Fruit fly (Drosophila melanogaster): ENCODE results near the gene CG2246.

Gene CG2246

DNA sequence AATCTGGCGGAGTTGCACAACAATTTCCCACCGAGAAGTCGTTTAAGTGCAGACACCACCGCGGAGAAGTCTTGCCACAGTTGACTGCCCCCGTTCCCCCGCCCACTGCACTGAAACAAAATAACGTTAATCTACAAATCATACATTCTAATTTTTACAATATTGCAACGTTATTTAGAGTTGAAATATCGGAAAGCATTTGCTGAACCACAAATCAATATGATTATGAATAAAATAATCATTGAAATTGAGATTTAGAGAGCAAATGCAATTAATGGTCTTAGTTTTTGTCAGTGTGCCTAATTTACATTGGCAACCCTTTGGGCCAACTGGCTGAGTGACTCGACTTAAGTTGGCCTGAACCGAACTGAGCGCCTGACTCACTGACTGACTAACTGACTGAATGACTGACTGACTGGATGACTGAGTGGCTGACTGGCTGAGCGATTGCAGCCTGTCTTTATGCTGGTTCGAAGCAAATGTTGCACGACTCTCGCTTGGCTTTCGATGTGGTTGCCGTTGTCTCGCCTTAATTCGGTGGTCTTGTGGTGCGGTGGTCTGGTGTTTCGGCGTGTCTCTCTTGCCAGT is 30.6 kb downstream of the CG2246 start:
- TF ChIP-seq CG7357 (GFP tag; IDR thresholded peaks at IDR 0.05) = peak; percentile 56; the same call in 1 of the 3 replicates
- 0 out of 2 replicates have a peak, but pooled peaks have one; percentile 40 for TF ChIP-seq CG43689 (GFP tag; IDR thresholded peaks at IDR 0.05)
- TF ChIP-seq E2f2 (GFP tag; IDR thresholded peaks at IDR 0.05) = peak; percentile 47
- peak in 1 of 2 experiments; percentile 69 for TF ChIP-seq Eip74EF (GFP tag; optimal IDR thresholded peaks at IDR 0.05)
- peak; percentile 57 for TF ChIP-seq CG13775 (GFP tag; optimal IDR thresholded peaks at IDR 0.05)
- TF ChIP-seq wek (GFP tag; optimal IDR thresholded peaks at IDR 0.05) = peak; percentile 54
- peak; percentile 12 for TF ChIP-seq pho (GFP tag; optimal IDR thresholded peaks at IDR 0.05)
- TF ChIP-seq CG9876 (GFP tag; optimal IDR thresholded peaks at IDR 0.05) = no peak
- no peak for TF ChIP-seq Ets97D (GFP tag; optimal IDR thresholded peaks at IDR 0.05)
- peak; percentile 56 for TF ChIP-seq ewg (GFP tag; optimal IDR thresholded peaks at IDR 0.05)
- TF ChIP-seq ara (GFP tag; IDR thresholded peaks at IDR 0.05) = peak; percentile 86
- no peak for TF ChIP-seq fd102C (GFP tag; optimal IDR thresholded peaks at IDR 0.05)
- no peak for TF ChIP-seq CG9932 (GFP tag; IDR thresholded peaks at IDR 0.05)
- peak; percentile 75 for TF ChIP-seq E2f1 (GFP tag; IDR thresholded peaks at IDR 0.05)
- peak; percentile 85 for TF ChIP-seq fd96Cb (tag; optimal IDR thresholded peaks at IDR 0.05)
- no peak for TF ChIP-seq CG8478 (optimal IDR thresholded peaks at IDR 0.05)
- peak; percentile 86 for TF ChIP-seq PHDP (tag; optimal IDR thresholded peaks at IDR 0.05)
- peak; percentile 50 for TF ChIP-seq CG8359 (GFP tag; optimal IDR thresholded peaks at IDR 0.05; ENCODE audit: borderline replicate concordance)
- TF ChIP-seq CG17802 (tag; optimal IDR thresholded peaks at IDR 0.05) = peak; percentile 59
- TF ChIP-seq C15 (GFP tag; IDR thresholded peaks at IDR 0.05) = 0 out of 3 replicates have a peak, but pooled peaks have one; percentile 48
- TF ChIP-seq CG4854 (GFP tag; optimal IDR thresholded peaks at IDR 0.05) = peak; percentile 20
- peak; percentile 87 for TF ChIP-seq Ptx1 (GFP tag; IDR thresholded peaks at IDR 0.05)
- peak; percentile 65 for TF ChIP-seq CG9437 (GFP tag; optimal IDR thresholded peaks at IDR 0.05)
- TF ChIP-seq insv (GFP tag; optimal IDR thresholded peaks at IDR 0.05) = no peak
- TF ChIP-seq Mad (GFP tag; optimal IDR thresholded peaks at IDR 0.05) = peak; percentile 36
- no peak; the same call in none of the 3 replicates for TF ChIP-seq CG17361 (GFP tag; IDR thresholded peaks at IDR 0.05)
- TF ChIP-seq CG16815 (GFP tag; optimal IDR thresholded peaks at IDR 0.05) = peak; percentile 23
- TF ChIP-seq CG5953 (GFP tag; IDR thresholded peaks at IDR 0.05) = peak; percentile 88
- peak; percentile 87 for TF ChIP-seq lbe (GFP tag; optimal IDR thresholded peaks at IDR 0.05)
- peak; percentile 64 for TF ChIP-seq CG4730 (GFP tag; IDR thresholded peaks at IDR 0.05)
- TF ChIP-seq dan (GFP tag; IDR thresholded peaks at IDR 0.05) = 0 out of 2 replicates have a peak, but pooled peaks have one; percentile 31
- peak; percentile 28 for TF ChIP-seq CG10274 (GFP tag; optimal IDR thresholded peaks at IDR 0.05)
- TF ChIP-seq odd (GFP tag; optimal IDR thresholded peaks at IDR 0.05) = peak; percentile 30
- no peak for TF ChIP-seq hb (GFP tag; IDR thresholded peaks at IDR 0.05; ENCODE audit: partially characterized antibody)
- TF ChIP-seq zfh2 (GFP tag; optimal IDR thresholded peaks at IDR 0.05) = no peak
- TF ChIP-seq Side (GFP tag; optimal IDR thresholded peaks at IDR 0.05) = peak; percentile 59
- peak; percentile 91 for TF ChIP-seq gem (tag; optimal IDR thresholded peaks at IDR 0.05)
- TF ChIP-seq CG6765 (GFP tag; optimal IDR thresholded peaks at IDR 0.05) = no peak
- TF ChIP-seq CG6791 (GFP tag; IDR thresholded peaks at IDR 0.05; ENCODE audit: partially characterized antibody) = no peak
- TF ChIP-seq ash1 (GFP tag; optimal IDR thresholded peaks at IDR 0.05) = no peak
- no peak for TF ChIP-seq Dip2 (GFP tag; IDR thresholded peaks at IDR 0.05)
- no peak for TF ChIP-seq CG34224 (GFP tag; IDR thresholded peaks at IDR 0.05; ENCODE audit: partially characterized antibody)
- peak in 1 of 2 experiments; percentile 66 for TF ChIP-seq Hr78 (GFP tag; optimal IDR thresholded peaks at IDR 0.05)
- no peak for TF ChIP-seq CG9797 (GFP tag; optimal IDR thresholded peaks at IDR 0.05)
- peak; percentile 78 for TF ChIP-seq CG32772 (GFP tag; IDR thresholded peaks at IDR 0.05)
- TF ChIP-seq tup (GFP tag; optimal IDR thresholded peaks at IDR 0.05) = no peak
- TF ChIP-seq Dad (GFP tag; optimal IDR thresholded peaks at IDR 0.05) = peak; percentile 55
- peak; percentile 60; the same call in 2 of the 3 replicates for TF ChIP-seq CG34422 (GFP tag; IDR thresholded peaks at IDR 0.05)
- TF ChIP-seq CrebB (tag; optimal IDR thresholded peaks at IDR 0.05) = peak; percentile 44

Measured in whole organism, embryonic.